Worm (Caenorhabditis elegans) whole organism, early embryonic: ENCODE data around the gene act-1.

Source experiments
- B0310.2 ChIP-seq: sonication (generic microtip); optimal IDR thresholded peaks from 2 replicates; lab custom pipeline; 2016; ENCODE audit warnings: mild to moderate bottlenecking, missing genetic modification characterization, missing compliant biosample characterization
- ama-1 ChIP-seq: fragments of 150-350 bp; optimal IDR thresholded peaks from 2 replicates; lab custom pipeline; 2014
- ceh-13 ChIP-seq: fragments of 200-800 bp; sonication (Bioruptor generic); optimal IDR thresholded peaks from 2 replicates; lab custom pipeline; 2018; ENCODE audit warnings: mild to moderate bottlenecking, missing genetic modification characterization, missing compliant biosample characterization
- ceh-36 ChIP-seq: sonication (generic microtip); optimal IDR thresholded peaks from 2 replicates; lab custom pipeline; 2016; ENCODE audit warnings: missing genetic modification characterization, inconsistent platforms, missing compliant biosample characterization
- flt-1 ChIP-seq: fragments of 200-800 bp; sonication (Bioruptor generic); IDR thresholded peaks from 2 replicates; pipeline ENCODE4 v1.3.6; 2022; ENCODE audit warnings: missing genetic modification characterization, missing compliant biosample characterization
- pes-1 ChIP-seq: fragments of 200-800 bp; sonication (Bioruptor generic); IDR thresholded peaks from 2 replicates; pipeline ENCODE4 v1.3.6; 2022; ENCODE audit warnings: missing genetic modification reagents, missing genetic modification characterization, missing compliant biosample characterization
- tbx-11 ChIP-seq: fragments of 200-800 bp; sonication (Bioruptor generic); IDR thresholded peaks from 2 replicates; pipeline ENCODE4 v1.3.6; 2022; ENCODE audit warnings: missing genetic modification characterization, missing compliant biosample characterization
- tbx-37 ChIP-seq: fragments of 200-800 bp; sonication (Bioruptor generic); conservative IDR thresholded peaks from 2 replicates; pipeline ENCODE4 v1.3.6; 2022; ENCODE audit warnings: missing genetic modification reagents, missing genetic modification characterization, missing compliant biosample characterization
- tra-4 ChIP-seq: sonication (generic microtip); optimal IDR thresholded peaks from 2 replicates; lab custom pipeline; 2017; ENCODE audit warnings: missing genetic modification characterization, missing compliant biosample characterization

ce11 chrV:11043767-11044166 is 37.1 kb upstream of the act-1 start, which contains the start of gene C45B11.6:
- TF ChIP-seq ceh-36 (tag; lab: Kevin White, UChicago): no peak
- no peak for TF ChIP-seq tbx-37 (GFP tag; lab: Robert Waterston, UW)
- TF ChIP-seq B0310.2 (tag; lab: Kevin White, UChicago): no peak
- TF ChIP-seq ceh-13 (GFP tag; lab: Kevin White, UChicago): no peak
- TF ChIP-seq ama-1 (lab: Kevin White, UChicago): no peak
- TF ChIP-seq tra-4: no peak
- no peak for TF ChIP-seq flt-1 (GFP tag; lab: Robert Waterston, UW)
- no peak for TF ChIP-seq tbx-11 (GFP tag; lab: Robert Waterston, UW)
- no peak for TF ChIP-seq pes-1
